Fruit fly (Drosophila melanogaster) whole organism, wandering third instar larva: Measurements from ENCODE around the gene CG8420.

Source experiments
- CG32264 ChIP-seq: fragments of 200-800 bp; sonication (Bioruptor generic); optimal IDR thresholded peaks from 2 replicates; lab custom pipeline; 2016; ENCODE audit warnings: missing biosample characterization, missing genetic modification characterization
- fru ChIP-seq: fragments of 200-800 bp; sonication (Bioruptor generic); optimal IDR thresholded peaks from 3 replicates; lab custom pipeline; 2016; ENCODE audit warnings: missing biosample characterization, mild to moderate bottlenecking, missing genetic modification characterization
- h ChIP-seq: fragments of 200-800 bp; sonication (Bioruptor generic); optimal IDR thresholded peaks from 3 replicates; lab custom pipeline; 2016; ENCODE audit warnings: missing biosample characterization, mild to moderate bottlenecking, missing genetic modification characterization

- TF ChIP-seq CG32264 (GFP tag; lab: Kevin White, UChicago) (no peak), h (GFP tag; lab: Kevin White, UChicago) (no peak), fru (no peak)
Observed at dm6 chr3R:9226701-9227313, 19.6 kb upstream of the CG8420 start.
